Worm (Caenorhabditis elegans) whole organism, young adult: ENCODE data around the gene slo-1.

Experiments
- F10E7.11 ChIP-seq: sonication (generic microtip); optimal IDR thresholded peaks from 2 replicates; lab custom pipeline; 2017; ENCODE audit warnings: mild to moderate bottlenecking, missing genetic modification characterization, moderate library complexity, missing compliant biosample characterization
- F49E8.2 ChIP-seq: sonication (generic microtip); optimal IDR thresholded peaks from 3 replicates; lab custom pipeline; 2017; ENCODE audit warnings: missing genetic modification characterization, mild to moderate bottlenecking, missing compliant biosample characterization, antibody characterized with exemption, moderate library complexity; ENCODE audit not compliant: insufficient read depth
- F57C9.4 ChIP-seq: sonication (generic microtip); optimal IDR thresholded peaks from 2 replicates; lab custom pipeline; 2017; ENCODE audit warnings: mild to moderate bottlenecking, missing genetic modification characterization, missing compliant biosample characterization
- ama-1 ChIP-seq, 3 experiments: fragments of 150-350 bp in 1 of 3; sonication (generic microtip) in 2 of 3; optimal IDR thresholded peaks; 2 replicates each; lab custom pipeline; 2014 to 2018; ENCODE audit warnings: missing biosample characterization in 2 of 3, missing genetic modification characterization in 2 of 3, missing genetic modification reagents in 2 of 3
- ceh-100 ChIP-seq: fragments of 200-800 bp; sonication (Bioruptor generic); IDR thresholded peaks from 2 replicates; pipeline ENCODE4 v1.3.6; 2022; ENCODE audit warnings: missing genetic modification reagents, missing genetic modification characterization, missing compliant biosample characterization
- lin-35 ChIP-seq, 3 experiments: fragments of 150-350 bp in 2 of 3; sonication (generic microtip) in 1 of 3; optimal IDR thresholded peaks; 2 replicates each; lab custom pipeline; 2014 to 2018; ENCODE audit warnings: missing biosample characterization in 3 of 3, missing genetic modification characterization in 3 of 3, missing genetic modification reagents in 3 of 3
- pha-4 ChIP-seq: fragments of 150-350 bp; sonication (generic microtip); optimal IDR thresholded peaks from 2 replicates; lab custom pipeline; 2014; ENCODE audit warnings: missing biosample characterization, missing genetic modification reagents, missing genetic modification characterization
- sea-2 ChIP-seq: fragments of 200-800 bp; sonication (Bioruptor generic); IDR thresholded peaks from 2 replicates; pipeline ENCODE4 v1.3.6; 2022; ENCODE audit warnings: missing genetic modification characterization, missing compliant biosample characterization
- snpc-4 ChIP-seq, 5 experiments: fragments of 150-350 bp in 1 of 5; sonication (generic microtip) in 4 of 5; optimal IDR thresholded peaks; 2 replicates each; lab custom pipeline; 2014 to 2018; ENCODE audit warnings: missing genetic modification characterization in 5 of 5, missing biosample characterization in 3 of 5, antibody characterized with exemption in 2 of 5, mild to moderate bottlenecking in 2 of 5, missing compliant biosample characterization in 2 of 5, missing genotype in 2 of 5, moderate library complexity in 2 of 5, missing genetic modification reagents in 1 of 5
- unc-62 ChIP-seq: fragments of 150-350 bp; optimal IDR thresholded peaks from 2 replicates; lab custom pipeline; 2014; ENCODE audit warnings: missing biosample characterization, missing genetic modification reagents, missing genetic modification characterization

- TF ChIP-seq pha-4 (tag; lab: Kevin White, UChicago): no peak
- no peak for TF ChIP-seq unc-62
- no peak for TF ChIP-seq ceh-100
- no peak for TF ChIP-seq lin-35 (GFP tag; optimal IDR thresholded peaks at IDR 0.05; lab: Kevin White, UChicago)
- no peak for TF ChIP-seq snpc-4 (GFP tag; optimal IDR thresholded peaks at IDR 0.05; lab: Kevin White, UChicago)
- TF ChIP-seq snpc-4 (tag; optimal IDR thresholded peaks at IDR 0.05; lab: Kevin White, UChicago): no peak
- TF ChIP-seq F10E7.11 (tag; lab: Kevin White, UChicago): no peak
- TF ChIP-seq F57C9.4 (tag; lab: Kevin White, UChicago): no peak
- TF ChIP-seq sea-2 (GFP tag; lab: Robert Waterston, UW): no peak
- TF ChIP-seq ama-1 (optimal IDR thresholded peaks at IDR 0.05; lab: Kevin White, UChicago): no peak
- no peak for TF ChIP-seq ama-1 (GFP tag; optimal IDR thresholded peaks at IDR 0.05; lab: Kevin White, UChicago)
- TF ChIP-seq F49E8.2 (tag; lab: Kevin White, UChicago): no peak
These were observed 4.9 kb upstream of the slo-1 start, which contains the start of gene Y51A2D.18 for ce11 chrV:18487158-18487557.
